Fruit fly (Drosophila melanogaster) whole organism, pupa: ENCODE data around the gene CG31326.

ENCODE experiments used
- CG12605 ChIP-seq: fragments of 200-800 bp; sonication (Bioruptor generic); IDR thresholded peaks from 2 replicates; pipeline ENCODE4 v1.3.6; 2022; ENCODE audit warnings: missing biosample characterization, missing genetic modification characterization
- CG13204 ChIP-seq: fragments of 200-800 bp; sonication (Bioruptor generic); optimal IDR thresholded peaks from 2 replicates; lab custom pipeline; 2018; ENCODE audit warnings: missing biosample characterization, mild to moderate bottlenecking, missing genetic modification characterization, moderate library complexity
- CG17806 ChIP-seq: fragments of 200-800 bp; sonication (Bioruptor generic); optimal IDR thresholded peaks from 2 replicates; lab custom pipeline; 2018; ENCODE audit warnings: missing biosample characterization, mild to moderate bottlenecking, missing genetic modification characterization, moderate library complexity
- CG34367 ChIP-seq: fragments of 200-800 bp; sonication (Bioruptor generic); optimal IDR thresholded peaks from 2 replicates; lab custom pipeline; 2018; ENCODE audit warnings: missing biosample characterization, mild to moderate bottlenecking, missing genetic modification characterization
- CG8301 ChIP-seq: fragments of 200-800 bp; sonication (Bioruptor generic); optimal IDR thresholded peaks from 2 replicates; lab custom pipeline; 2018; ENCODE audit warnings: missing biosample characterization, mild to moderate bottlenecking, missing genetic modification characterization
- CG9948 ChIP-seq: fragments of 200-800 bp; sonication (Bioruptor generic); optimal IDR thresholded peaks from 2 replicates; lab custom pipeline; 2018; ENCODE audit warnings: missing biosample characterization, mild to moderate bottlenecking, missing genetic modification characterization, moderate library complexity
- D1 ChIP-seq: fragments of 200-800 bp; sonication (Bioruptor generic); optimal IDR thresholded peaks from 2 replicates; lab custom pipeline; 2018; ENCODE audit warnings: missing biosample characterization, mild to moderate bottlenecking, missing genetic modification characterization, moderate library complexity
- EcR ChIP-seq: fragments of 200-800 bp; sonication (Bioruptor generic); optimal IDR thresholded peaks from 3 replicates; lab custom pipeline; 2019; ENCODE audit warnings: missing biosample characterization, missing genetic modification characterization, mild to moderate bottlenecking, moderate library complexity, missing genetic modification reagents
- Pif1B ChIP-seq: fragments of 200-800 bp; sonication (Bioruptor generic); optimal IDR thresholded peaks from 3 replicates; lab custom pipeline; 2016; ENCODE audit warnings: missing biosample characterization, missing genetic modification characterization
- Snoo ChIP-seq: fragments of 200-800 bp; sonication (Bioruptor generic); optimal IDR thresholded peaks from 3 replicates; lab custom pipeline; 2017; ENCODE audit warnings: missing biosample characterization, mild to moderate bottlenecking, missing genetic modification characterization, inconsistent platforms

DNA sequence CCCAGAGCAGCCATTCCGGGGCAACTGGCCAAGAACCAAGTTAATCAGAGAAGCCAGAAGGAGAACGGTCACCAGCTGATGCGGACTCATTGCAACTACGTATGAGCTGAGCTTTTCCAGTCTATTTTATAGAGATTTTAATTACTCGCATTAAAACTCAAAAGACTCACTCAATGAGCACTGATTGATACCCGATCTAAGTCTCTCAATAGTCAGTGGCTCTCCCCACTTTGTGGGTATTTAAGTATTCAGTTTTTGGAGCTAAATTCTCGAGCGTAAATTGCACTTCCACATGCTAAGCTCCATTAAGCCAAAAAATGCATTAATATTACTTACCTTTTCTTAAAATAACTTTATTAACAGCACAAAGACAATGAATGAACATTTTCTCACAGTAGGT is at the start of gene CG31326:
- TF ChIP-seq EcR: no peak
- no peak for TF ChIP-seq D1 (tag; lab: Kevin White, UChicago)
- no peak for TF ChIP-seq Pif1B
- TF ChIP-seq CG17806 (tag; lab: Kevin White, UChicago): no peak
- no peak for TF ChIP-seq CG9948
- TF ChIP-seq CG8301: no peak
- TF ChIP-seq Snoo (tag; lab: Kevin White, UChicago): no peak
- TF ChIP-seq CG13204: no peak
- no peak for TF ChIP-seq CG12605 (GFP tag; lab: Robert Waterston, UW)
- TF ChIP-seq CG34367: no peak
